Fruit fly (Drosophila melanogaster) whole organism, wandering third instar larva: ENCODE results near the gene CG13876.

ENCODE experiments used
- HLH106 ChIP-seq: fragments of 200-800 bp; optimal IDR thresholded peaks from 3 replicates; lab custom pipeline; 2019; ENCODE audit warnings: missing biosample characterization, mild to moderate bottlenecking, missing genetic modification characterization, moderate library complexity
- Hr78 ChIP-seq: fragments of >200 bp; optimal IDR thresholded peaks from 2 replicates; lab custom pipeline; 2017; ENCODE audit warnings: missing biosample characterization, missing genetic modification characterization
- Mio ChIP-seq: sonication (Bioruptor generic); optimal IDR thresholded peaks from 2 replicates; lab custom pipeline; 2016; ENCODE audit warnings: missing biosample characterization, missing genetic modification characterization
- OdsH ChIP-seq: fragments of 200-800 bp; sonication (Bioruptor generic); optimal IDR thresholded peaks from 2 replicates; lab custom pipeline; 2016; ENCODE audit warnings: missing biosample characterization, mild to moderate bottlenecking, missing genetic modification characterization
- Rel ChIP-seq, 2 experiments: fragments of 200-800 bp; sonication (Bioruptor generic) in 1 of 2; optimal IDR thresholded peaks; 2 replicates in 1 of 2; 3 replicates in 1 of 2; lab custom pipeline; 2016 to 2019; ENCODE audit warnings: mild to moderate bottlenecking in 2 of 2, missing biosample characterization in 2 of 2, missing genetic modification characterization in 2 of 2, moderate library complexity in 1 of 2
- Sp1 ChIP-seq: fragments of 200-800 bp; sonication (Bioruptor generic); optimal IDR thresholded peaks from 3 replicates; lab custom pipeline; 2019; ENCODE audit warnings: missing biosample characterization, mild to moderate bottlenecking, missing genetic modification characterization, moderate library complexity
- dl ChIP-seq, 2 experiments: fragments of 175-275, 200-275 bp in 1 of 2; fragments of 200-275 bp in 1 of 2; sonication (Bioruptor generic); optimal IDR thresholded peaks; lab custom pipeline; 2018; ENCODE audit warnings: mild to moderate bottlenecking in 2 of 2, missing biosample characterization in 2 of 2, missing genetic modification characterization in 2 of 2, moderate library complexity in 2 of 2; ENCODE audit not compliant: partially characterized antibody in 2 of 2, insufficient read depth in 1 of 2
- ey ChIP-seq: fragments of 200-800 bp; sonication (Bioruptor generic); optimal IDR thresholded peaks from 2 replicates; lab custom pipeline; 2016; ENCODE audit warnings: missing biosample characterization, missing genetic modification characterization
- foxo ChIP-seq, 2 experiments: fragments of 200-800 bp; sonication (Bioruptor generic); optimal IDR thresholded peaks; 2 replicates in 1 of 2; 3 replicates in 1 of 2; lab custom pipeline; 2016 to 2017; ENCODE audit warnings: missing biosample characterization in 2 of 2, missing genetic modification characterization in 2 of 2
- lola ChIP-seq: fragments of >200 bp; optimal IDR thresholded peaks from 2 replicates; lab custom pipeline; 2017; ENCODE audit warnings: missing biosample characterization, missing genetic modification characterization
- pan ChIP-seq: fragments of >200 bp; optimal IDR thresholded peaks from 2 replicates; lab custom pipeline; 2017
- sage ChIP-seq: fragments of 200-800 bp; sonication (Bioruptor generic); optimal IDR thresholded peaks from 2 replicates; lab custom pipeline; 2016; ENCODE audit warnings: missing biosample characterization, mild to moderate bottlenecking, missing genetic modification characterization
- tai ChIP-seq: sonication (Bioruptor generic); optimal IDR thresholded peaks from 2 replicates; lab custom pipeline; 2016; ENCODE audit warnings: missing biosample characterization, missing genetic modification characterization
- usp ChIP-seq: fragments of >200 bp; optimal IDR thresholded peaks from 2 replicates; lab custom pipeline; 2017; ENCODE audit warnings: missing biosample characterization, missing genetic modification characterization

DNA sequence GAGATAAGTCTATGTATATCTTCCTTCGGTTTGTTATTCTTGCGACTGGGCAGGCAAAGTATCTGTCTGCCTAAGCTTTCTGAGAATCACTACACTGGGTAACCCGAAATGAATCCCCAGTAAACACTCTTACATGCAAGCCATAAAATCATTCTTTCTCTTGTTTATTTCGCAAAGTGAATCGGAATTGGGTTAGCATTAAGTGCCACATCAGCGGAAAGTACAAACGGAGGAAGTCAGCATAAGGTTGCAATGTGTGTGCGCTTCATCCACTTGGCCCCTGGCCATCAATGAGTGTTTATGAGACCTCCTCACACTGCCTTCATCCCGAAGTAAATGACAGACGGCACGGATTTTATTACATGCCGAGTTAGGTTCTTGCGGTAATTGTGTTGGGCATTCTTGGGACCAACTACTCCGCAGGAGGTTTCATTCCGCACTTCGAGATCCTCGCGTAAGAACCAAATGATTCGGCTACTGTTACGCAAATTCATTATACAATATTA is 48.2 kb upstream of the CG13876 start:
- TF ChIP-seq OdsH (GFP tag; lab: Kevin White, UChicago) (no peak), lola (no peak), usp (GFP tag; lab: Kevin White, UChicago) (no peak), Rel (GFP tag; optimal IDR thresholded peaks at IDR 0.05; lab: Kevin White, UChicago) (no peak), Rel (tag; optimal IDR thresholded peaks at IDR 0.05; lab: Kevin White, UChicago) (no peak), foxo (GFP tag; optimal IDR thresholded peaks at IDR 0.05; lab: Kevin White, UChicago) (no peak), dl (GFP tag; optimal IDR thresholded peaks at IDR 0.05; lab: Kevin White, UChicago; ENCODE audit: insufficient read depth in 1 of 2, partially characterized antibody in 2 of 2) (no peak), Mio (no peak), tai (GFP tag; lab: Kevin White, UChicago) (no peak), Sp1 (no peak), Hr78 (GFP tag; lab: Kevin White, UChicago) (no peak), HLH106 (tag; lab: Kevin White, UChicago) (no peak), sage (GFP tag; lab: Kevin White, UChicago) (no peak), pan (lab: Kevin White, UChicago) (no peak), ey (GFP tag; lab: Kevin White, UChicago) (no peak)
